Worm (Caenorhabditis elegans) whole organism, L3 larva: Measurements from ENCODE around the gene srz-103.

Experiments
- R02D3.7 ChIP-seq: fragments of 150-350 bp; optimal IDR thresholded peaks from 2 replicates; lab custom pipeline; 2014; ENCODE audit warnings: missing biosample characterization, missing genetic modification characterization
- ZK546.5 ChIP-seq: sonication (generic microtip); optimal IDR thresholded peaks from 2 replicates; lab custom pipeline; 2017; ENCODE audit warnings: missing biosample characterization, missing genetic modification characterization
- aly-2 ChIP-seq: fragments of 150-350 bp; optimal IDR thresholded peaks from 2 replicates; lab custom pipeline; 2014; ENCODE audit warnings: missing biosample characterization, missing genetic modification characterization
- ama-1 ChIP-seq: fragments of 150-350 bp; optimal IDR thresholded peaks from 2 replicates; lab custom pipeline; 2018
- ceh-16 ChIP-seq: sonication (generic microtip); optimal IDR thresholded peaks from 2 replicates; lab custom pipeline; 2017; ENCODE audit warnings: missing biosample characterization, missing genetic modification characterization
- ceh-28 ChIP-seq: fragments of 150-350 bp; optimal IDR thresholded peaks from 2 replicates; lab custom pipeline; 2014; ENCODE audit warnings: missing biosample characterization, missing genetic modification reagents, missing genetic modification characterization
- ceh-82 ChIP-seq: fragments of 150-350 bp; optimal IDR thresholded peaks from 2 replicates; lab custom pipeline; 2014; ENCODE audit warnings: missing biosample characterization, missing genetic modification characterization
- ceh-9 ChIP-seq: sonication (generic microtip); optimal IDR thresholded peaks from 2 replicates; lab custom pipeline; 2018; ENCODE audit warnings: missing biosample characterization, missing genetic modification characterization
- daf-12 ChIP-seq: fragments of 150-350 bp; optimal IDR thresholded peaks from 2 replicates; lab custom pipeline; 2014; ENCODE audit warnings: missing biosample characterization, missing genetic modification reagents, missing genetic modification characterization
- egl-27 ChIP-seq: sonication (generic microtip); optimal IDR thresholded peaks from 4 replicates; lab custom pipeline; 2017; ENCODE audit warnings: missing biosample characterization, missing genetic modification reagents, missing genetic modification characterization
- egl-5 ChIP-seq: fragments of 150-350 bp; optimal IDR thresholded peaks from 2 replicates; lab custom pipeline; 2017; ENCODE audit warnings: missing biosample characterization, missing genetic modification reagents, missing genetic modification characterization, inconsistent platforms
- elt-1 ChIP-seq: fragments of 150-350 bp; optimal IDR thresholded peaks from 2 replicates; lab custom pipeline; 2014; ENCODE audit warnings: missing biosample characterization, missing genetic modification characterization
- elt-2 ChIP-seq: sonication (generic microtip); optimal IDR thresholded peaks from 2 replicates; lab custom pipeline; 2016; ENCODE audit warnings: missing genetic modification reagents, mild to moderate bottlenecking, missing genetic modification characterization, missing compliant biosample characterization
- elt-3 ChIP-seq, 3 experiments: fragments of 150-350 bp in 1 of 3; sonication (generic microtip) in 2 of 3; optimal IDR thresholded peaks; 2 replicates in 2 of 3; 4 replicates in 1 of 3; lab custom pipeline; 2014 to 2017; ENCODE audit warnings: missing biosample characterization in 3 of 3, missing genetic modification characterization in 3 of 3
- eor-1 ChIP-seq, 2 experiments: fragments of 150-350 bp; optimal IDR thresholded peaks; 2 replicates each; lab custom pipeline; 2014 to 2018; ENCODE audit warnings: missing biosample characterization in 2 of 2, missing genetic modification characterization in 2 of 2
- fkh-10 ChIP-seq: sonication (generic microtip); optimal IDR thresholded peaks from 2 replicates; lab custom pipeline; 2017; ENCODE audit warnings: missing biosample characterization, missing genetic modification reagents, missing genetic modification characterization
- fkh-2 ChIP-seq: fragments of 150-350 bp; optimal IDR thresholded peaks from 2 replicates; lab custom pipeline; 2014; ENCODE audit warnings: missing biosample characterization, missing genetic modification reagents, missing genetic modification characterization
- hmg-11 ChIP-seq: sonication (generic microtip); optimal IDR thresholded peaks from 2 replicates; lab custom pipeline; 2016; ENCODE audit warnings: missing genetic modification characterization, missing compliant biosample characterization
- jun-1 ChIP-seq: fragments of 150-350 bp; optimal IDR thresholded peaks from 2 replicates; lab custom pipeline; 2014; ENCODE audit warnings: missing biosample characterization, missing genetic modification reagents, missing genetic modification characterization
- lin-15B ChIP-seq: fragments of 150-350 bp; optimal IDR thresholded peaks from 2 replicates; lab custom pipeline; 2014; ENCODE audit warnings: missing biosample characterization, missing genetic modification characterization
- lin-39 ChIP-seq: fragments of 150-350 bp; optimal IDR thresholded peaks from 2 replicates; lab custom pipeline; 2018; ENCODE audit warnings: missing biosample characterization, missing genetic modification reagents, missing genetic modification characterization
- lsy-12 ChIP-seq: sonication (generic microtip); optimal IDR thresholded peaks from 2 replicates; lab custom pipeline; 2016; ENCODE audit warnings: mild to moderate bottlenecking, missing genetic modification characterization, missing compliant biosample characterization
- mdl-1 ChIP-seq: fragments of 150-350 bp; optimal IDR thresholded peaks from 2 replicates; lab custom pipeline; 2014; ENCODE audit warnings: missing biosample characterization, missing genetic modification characterization
- mml-1 ChIP-seq: fragments of 150-350 bp; sonication (generic microtip); optimal IDR thresholded peaks from 3 replicates; lab custom pipeline; 2014; ENCODE audit warnings: missing biosample characterization, missing genetic modification characterization
- nfya-1 ChIP-seq: sonication (generic microtip); optimal IDR thresholded peaks from 2 replicates; lab custom pipeline; 2017; ENCODE audit warnings: missing genetic modification characterization, mild to moderate bottlenecking, missing compliant biosample characterization, antibody characterized with exemption, moderate library complexity; ENCODE audit not compliant: insufficient read depth
- nhr-11 ChIP-seq: fragments of 150-350 bp; optimal IDR thresholded peaks from 2 replicates; lab custom pipeline; 2014; ENCODE audit warnings: missing biosample characterization, missing genetic modification characterization
- nhr-23 ChIP-seq: fragments of 150-350 bp; optimal IDR thresholded peaks from 2 replicates; lab custom pipeline; 2014; ENCODE audit warnings: missing biosample characterization, missing genetic modification reagents, missing genetic modification characterization
- nhr-25 ChIP-seq: sonication (generic microtip); optimal IDR thresholded peaks from 2 replicates; lab custom pipeline; 2017; ENCODE audit warnings: missing biosample characterization, missing genetic modification characterization
- nhr-28 ChIP-seq: fragments of 150-350 bp; optimal IDR thresholded peaks from 2 replicates; lab custom pipeline; 2014; ENCODE audit warnings: missing biosample characterization, missing genetic modification characterization
- nhr-43 ChIP-seq: sonication (generic microtip); optimal IDR thresholded peaks from 2 replicates; lab custom pipeline; 2016; ENCODE audit warnings: mild to moderate bottlenecking, missing genetic modification characterization, missing compliant biosample characterization; ENCODE audit not compliant: poor library complexity, severe bottlenecking
- nhr-67 ChIP-seq: fragments of 150-350 bp; optimal IDR thresholded peaks from 2 replicates; lab custom pipeline; 2014; ENCODE audit warnings: missing biosample characterization, missing genetic modification characterization
- nhr-76 ChIP-seq: fragments of 150-350 bp; sonication (generic microtip); optimal IDR thresholded peaks from 5 replicates; lab custom pipeline; 2014; ENCODE audit warnings: missing biosample characterization, missing genetic modification characterization
- nhr-77 ChIP-seq: fragments of 150-350 bp; optimal IDR thresholded peaks from 2 replicates; lab custom pipeline; 2014; ENCODE audit warnings: missing biosample characterization, missing genetic modification characterization
- pha-4 ChIP-seq: fragments of 150-350 bp; optimal IDR thresholded peaks from 2 replicates; lab custom pipeline; 2014; ENCODE audit warnings: missing biosample characterization, missing genetic modification reagents, missing genetic modification characterization
- pqm-1 ChIP-seq: fragments of 150-350 bp; optimal IDR thresholded peaks from 2 replicates; lab custom pipeline; 2017; ENCODE audit warnings: missing biosample characterization, missing genetic modification characterization, inconsistent platforms
- sea-2 ChIP-seq: fragments of 150-350 bp; sonication (generic microtip); optimal IDR thresholded peaks from 4 replicates; lab custom pipeline; 2014; ENCODE audit warnings: missing biosample characterization, missing genetic modification reagents, missing genetic modification characterization
- snpc-4 ChIP-seq: fragments of 150-350 bp; optimal IDR thresholded peaks from 2 replicates; lab custom pipeline; 2014; ENCODE audit warnings: missing biosample characterization, missing genetic modification characterization
- tbx-2 ChIP-seq: sonication (generic microtip); optimal IDR thresholded peaks from 2 replicates; lab custom pipeline; 2016; ENCODE audit warnings: mild to moderate bottlenecking, missing genetic modification characterization, missing compliant biosample characterization
- unc-39 ChIP-seq: sonication (generic microtip); optimal IDR thresholded peaks from 4 replicates; lab custom pipeline; 2017; ENCODE audit warnings: missing biosample characterization, missing genetic modification characterization
- unc-62 ChIP-seq: fragments of 150-350 bp; sonication (generic microtip); optimal IDR thresholded peaks from 4 replicates; lab custom pipeline; 2014; ENCODE audit warnings: missing biosample characterization, missing genetic modification reagents, missing genetic modification characterization
- zag-1 ChIP-seq: fragments of 150-350 bp; optimal IDR thresholded peaks from 2 replicates; lab custom pipeline; 2014; ENCODE audit warnings: missing biosample characterization, missing genetic modification characterization
- ztf-4 ChIP-seq: fragments of 150-350 bp; optimal IDR thresholded peaks from 2 replicates; lab custom pipeline; 2014; ENCODE audit warnings: missing biosample characterization, missing genetic modification characterization

srz-103 gene

DNA sequence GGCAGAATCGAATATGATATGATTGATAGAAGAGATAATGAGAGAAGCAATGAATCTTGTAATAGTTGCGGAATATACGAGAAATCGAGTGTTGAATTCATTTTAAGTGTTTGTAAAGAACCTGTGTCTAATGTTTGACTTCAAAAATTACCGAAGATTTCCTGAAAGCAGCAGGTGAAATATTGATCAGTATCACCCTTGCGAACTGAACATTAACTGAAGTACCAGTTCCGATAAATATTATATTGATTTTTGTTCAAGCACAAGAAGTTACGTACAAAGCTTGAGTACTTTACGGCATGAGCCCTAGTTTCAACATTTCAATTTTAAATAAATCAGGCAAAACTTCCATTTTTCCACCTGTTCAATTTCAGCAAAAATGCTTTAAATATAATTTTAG is at the start of gene srz-103:
srz-103 (minus strand) TSS at position 101 of the 400 bp plus-strand sequence.
- TF ChIP-seq ztf-4 (tag; lab: Kevin White, UChicago) (no peak), jun-1 (no peak), lsy-12 (tag; lab: Kevin White, UChicago) (no peak), fkh-2 (tag; lab: Kevin White, UChicago) (no peak), nhr-77 (no peak), aly-2 (no peak), mdl-1 (tag; lab: Kevin White, UChicago) (no peak), unc-62 (GFP tag; lab: Kevin White, UChicago) (no peak), ceh-16 (no peak), nhr-23 (tag; lab: Kevin White, UChicago) (no peak), ceh-9 (tag; lab: Kevin White, UChicago) (no peak), pqm-1 (tag; lab: Kevin White, UChicago) (no peak), nfya-1 (no peak), lin-15B (no peak), elt-3 (tag; optimal IDR thresholded peaks at IDR 0.05; lab: Kevin White, UChicago) (no peak), nhr-67 (tag; lab: Kevin White, UChicago) (no peak), daf-12 (tag; lab: Kevin White, UChicago) (no peak), egl-27 (tag; lab: Kevin White, UChicago) (no peak), ceh-82 (tag; lab: Kevin White, UChicago) (no peak)
- TF ChIP-seq, all 47 proteins: peak for 0

DNA sequence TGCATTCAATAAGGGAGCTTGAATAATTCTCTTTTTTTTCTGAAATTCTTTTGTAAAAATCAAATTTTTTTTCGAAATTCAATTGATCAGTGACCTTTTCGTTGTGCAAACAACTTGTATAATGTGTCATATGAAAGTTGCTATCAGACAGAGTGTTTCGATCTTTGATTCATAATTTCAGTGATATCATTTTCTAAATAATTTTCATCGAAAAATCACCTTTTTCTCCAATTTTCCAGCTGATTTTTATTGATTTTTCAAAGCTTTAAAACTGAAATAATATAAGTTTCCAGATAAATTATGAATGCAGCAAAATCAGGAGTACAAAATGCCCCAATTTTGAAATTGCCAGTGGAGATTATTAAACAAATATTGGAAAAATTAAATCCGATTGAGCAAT is 49.3 kb upstream of the srz-103 start, which contains the start of gene fbxa-127:
fbxa-127 (plus strand) TSS at position 301 of the 400 bp plus-strand sequence.
- TF ChIP-seq pqm-1 (tag; lab: Kevin White, UChicago): peak; percentile 26
- TF ChIP-seq ceh-9 (tag; lab: Kevin White, UChicago): no peak
- TF ChIP-seq unc-39 (tag; lab: Kevin White, UChicago): no peak
- TF ChIP-seq egl-5 (tag; lab: Kevin White, UChicago): no peak
- TF ChIP-seq ztf-4 (tag; lab: Kevin White, UChicago): no peak
- TF ChIP-seq snpc-4 (tag; lab: Kevin White, UChicago): no peak
- no peak for TF ChIP-seq nhr-28 (tag; lab: Kevin White, UChicago)
- TF ChIP-seq elt-2: peak; percentile 25
- no peak for TF ChIP-seq elt-1 (tag; lab: Kevin White, UChicago)

DNA sequence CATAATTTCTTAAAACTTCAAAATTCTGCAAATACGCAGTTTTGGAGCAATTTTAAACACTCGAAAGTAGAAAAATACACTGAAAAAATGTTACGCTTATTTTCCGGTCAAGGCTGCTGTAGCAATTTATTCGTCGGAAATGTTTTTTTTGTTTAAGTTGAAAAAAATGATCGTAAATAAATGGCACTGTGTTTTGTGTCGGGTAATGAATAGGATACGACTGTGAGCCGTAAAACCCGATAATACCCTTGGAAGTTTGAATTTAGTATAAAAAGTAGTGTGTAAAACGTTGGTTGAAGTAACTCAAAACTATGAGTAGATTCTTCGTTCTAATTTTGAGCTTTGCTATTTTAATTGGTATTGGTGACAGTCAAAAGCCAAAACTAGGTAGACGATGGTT is 47.8 kb upstream of the srz-103 start, which contains the start of gene T25E12.14:
T25E12.14 (plus strand) TSS at position 301 of the 400 bp plus-strand sequence.
- TF ChIP-seq lin-15B (no peak), tbx-2 (tag; lab: Kevin White, UChicago) (no peak), hmg-11 (tag; lab: Kevin White, UChicago) (no peak), nhr-28 (tag; lab: Kevin White, UChicago) (no peak), nhr-77 (no peak), snpc-4 (tag; lab: Kevin White, UChicago) (no peak), ZK546.5 (tag; lab: Kevin White, UChicago) (no peak)
- TF ChIP-seq, all 47 proteins: peak for 0

DNA sequence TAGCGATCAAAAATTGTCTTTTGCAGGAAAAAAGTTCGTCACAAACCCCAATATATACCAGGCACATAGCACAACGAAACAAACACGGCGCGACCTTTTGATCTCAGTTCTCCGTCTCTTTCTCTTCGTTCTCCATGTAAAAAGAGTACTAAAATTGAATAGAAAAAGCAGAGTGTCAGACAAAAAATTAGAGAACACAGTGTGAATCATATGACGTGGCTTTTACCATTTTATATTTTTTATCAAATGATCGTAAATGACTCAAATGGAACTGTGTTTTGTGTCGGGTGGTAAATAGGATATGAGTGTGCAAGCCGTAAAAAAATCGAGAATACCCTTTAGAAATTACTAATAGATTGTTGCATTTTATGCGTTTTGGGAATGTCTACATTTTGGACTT is 46.8 kb upstream of the srz-103 start:
- TF ChIP-seq nhr-28 (tag; lab: Kevin White, UChicago) (no peak), aly-2 (no peak), nhr-11 (tag; lab: Kevin White, UChicago) (no peak), ZK546.5 (tag; lab: Kevin White, UChicago) (no peak), snpc-4 (tag; lab: Kevin White, UChicago) (peak; percentile 40), R02D3.7 (no peak), tbx-2 (tag; lab: Kevin White, UChicago) (no peak), lin-15B (no peak), nhr-25 (tag; lab: Kevin White, UChicago) (no peak), mdl-1 (tag; lab: Kevin White, UChicago) (no peak), elt-3 (tag; optimal IDR thresholded peaks at IDR 0.05; lab: Kevin White, UChicago) (no peak), elt-1 (tag; lab: Kevin White, UChicago) (no peak), unc-39 (tag; lab: Kevin White, UChicago) (no peak), lsy-12 (tag; lab: Kevin White, UChicago) (no peak), nhr-77 (no peak), eor-1 (tag; optimal IDR thresholded peaks at IDR 0.05; lab: Kevin White, UChicago) (no peak), ceh-28 (tag; lab: Kevin White, UChicago) (no peak), jun-1 (peak; percentile 79), ceh-82 (tag; lab: Kevin White, UChicago) (no peak), ceh-9 (tag; lab: Kevin White, UChicago) (no peak), zag-1 (tag; lab: Kevin White, UChicago) (no peak), mml-1 (no peak), nfya-1 (no peak), pha-4 (tag; lab: Kevin White, UChicago) (peak; percentile 87), pqm-1 (tag; lab: Kevin White, UChicago) (peak; percentile 98), nhr-23 (tag; lab: Kevin White, UChicago) (no peak), nhr-67 (tag; lab: Kevin White, UChicago) (no peak), elt-2 (peak; percentile 86), lin-39 (tag; lab: Kevin White, UChicago) (no peak), fkh-10 (GFP tag; lab: Kevin White, UChicago) (no peak), ztf-4 (tag; lab: Kevin White, UChicago) (no peak), egl-27 (tag; lab: Kevin White, UChicago) (no peak), nhr-76 (tag; lab: Kevin White, UChicago) (no peak), daf-12 (tag; lab: Kevin White, UChicago) (no peak), fkh-2 (tag; lab: Kevin White, UChicago) (no peak), ama-1 (no peak), sea-2 (GFP tag; lab: Kevin White, UChicago) (no peak), nhr-43 (tag; lab: Kevin White, UChicago) (no peak)
